Worm (Caenorhabditis elegans) whole organism, early embryonic: ENCODE measurements around the gene anp-1.

ENCODE experiments used
- aly-1 ChIP-seq: sonication (generic microtip); optimal IDR thresholded peaks from 2 replicates; lab custom pipeline; 2016; ENCODE audit warnings: missing genetic modification characterization, missing compliant biosample characterization
- ceh-13 ChIP-seq: fragments of 200-800 bp; sonication (Bioruptor generic); optimal IDR thresholded peaks from 2 replicates; lab custom pipeline; 2018; ENCODE audit warnings: mild to moderate bottlenecking, missing genetic modification characterization, missing compliant biosample characterization
- ceh-36 ChIP-seq: sonication (generic microtip); optimal IDR thresholded peaks from 2 replicates; lab custom pipeline; 2016; ENCODE audit warnings: missing genetic modification characterization, inconsistent platforms, missing compliant biosample characterization
- hmbx-1 ChIP-seq: sonication (generic microtip); optimal IDR thresholded peaks from 2 replicates; lab custom pipeline; 2016; ENCODE audit warnings: mild to moderate bottlenecking, missing genetic modification characterization, missing compliant biosample characterization
- hmg-4 ChIP-seq: fragments of 200-800 bp; sonication (Bioruptor generic); optimal IDR thresholded peaks from 2 replicates; lab custom pipeline; 2018; ENCODE audit warnings: mild to moderate bottlenecking, missing genetic modification characterization, missing compliant biosample characterization
- sea-1 ChIP-seq: fragments of 200-800 bp; sonication (Bioruptor generic); conservative IDR thresholded peaks from 2 replicates; pipeline ENCODE4 v1.3.6; 2022; ENCODE audit warnings: missing genetic modification characterization, missing compliant biosample characterization
- tbx-37 ChIP-seq: fragments of 200-800 bp; sonication (Bioruptor generic); conservative IDR thresholded peaks from 2 replicates; pipeline ENCODE4 v1.3.6; 2022; ENCODE audit warnings: missing genetic modification reagents, missing genetic modification characterization, missing compliant biosample characterization
- tra-4 ChIP-seq: sonication (generic microtip); optimal IDR thresholded peaks from 2 replicates; lab custom pipeline; 2017; ENCODE audit warnings: missing genetic modification characterization, missing compliant biosample characterization

DNA sequence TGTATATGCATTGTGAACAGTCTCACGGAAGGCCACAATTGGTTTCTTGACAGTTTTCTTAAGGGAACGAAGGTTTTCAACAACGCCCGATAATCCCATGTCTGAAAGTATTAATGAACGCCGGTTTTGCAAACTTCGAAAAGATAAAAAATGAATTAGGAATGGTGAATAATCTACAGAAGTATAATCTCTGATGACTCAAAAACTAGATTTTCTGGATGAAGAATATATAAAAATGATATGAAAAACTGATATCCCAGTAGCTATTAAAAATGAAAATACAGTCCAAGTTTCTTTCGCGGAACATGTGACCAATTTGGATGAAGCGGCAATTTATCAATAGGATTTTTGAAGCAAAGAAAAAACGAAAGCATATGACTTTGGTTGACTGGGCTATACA, 45.2 kb upstream of the anp-1 start, which contains the start of gene ZC443.3:
- no peak for TF ChIP-seq tra-4 (tag; lab: Kevin White, UChicago)
- no peak for TF ChIP-seq sea-1 (GFP tag; lab: Robert Waterston, UW)
- TF ChIP-seq tbx-37 (GFP tag; lab: Robert Waterston, UW) = no peak
- TF ChIP-seq hmbx-1 (tag; lab: Kevin White, UChicago) = no peak
- TF ChIP-seq ceh-13 (GFP tag; lab: Kevin White, UChicago) = no peak
- no peak for TF ChIP-seq aly-1 (tag; lab: Kevin White, UChicago)
- TF ChIP-seq ceh-36 (tag; lab: Kevin White, UChicago) = no peak
- TF ChIP-seq hmg-4 (GFP tag; lab: Kevin White, UChicago) = no peak
